Worm (Caenorhabditis elegans): ENCODE data around the gene C17G10.6.

ce11 chrII:5633453-5633852 is 30.4 kb upstream of the C17G10.6 start:
- TF ChIP-seq dao-5 (tag; optimal IDR thresholded peaks at IDR 0.05) (no peak), W03F9.2 (tag; optimal IDR thresholded peaks at IDR 0.05) (no peak)
